Worm (Caenorhabditis elegans): ENCODE measurements around the gene rabr-2.
A peak's percentile ranks its signal among the peaks of the same experiment; 100 is the strongest.

The rabr-2 gene

ce11 chrIV:17475242-17475641, 7.9 kb downstream of the rabr-2 start, which contains the start of gene F11E6.9:
Gene F11E6.9, minus strand, starts transcription at chrIV:17475342.
- TF ChIP-seq ceh-27 (GFP tag; optimal IDR thresholded peaks at IDR 0.05) (no peak), B0336.3 (GFP tag; IDR thresholded peaks at IDR 0.05) (no peak), T07F8.4 (tag; optimal IDR thresholded peaks at IDR 0.05) (no peak), egl-44 (GFP tag; IDR thresholded peaks at IDR 0.05) (no peak), aptf-2 (GFP tag; conservative IDR thresholded peaks at IDR 0.05) (no peak), lin-54 (GFP tag; optimal IDR thresholded peaks at IDR 0.05) (no peak), chd-7 (tag; optimal IDR thresholded peaks at IDR 0.05) (no peak)

- peak; percentile 43 for TF ChIP-seq ztf-26 (tag; optimal IDR thresholded peaks at IDR 0.05)
- TF ChIP-seq ceh-40 (GFP tag; IDR thresholded peaks at IDR 0.05) = no peak
- TF ChIP-seq somi-1 (GFP tag; optimal IDR thresholded peaks at IDR 0.05) = peak; percentile 33
- no peak for TF ChIP-seq madf-6 (GFP tag; IDR thresholded peaks at IDR 0.05)
- no peak for TF ChIP-seq K12H6.12 (tag; optimal IDR thresholded peaks at IDR 0.05)
- TF ChIP-seq ceh-100 (GFP tag; IDR thresholded peaks at IDR 0.05) = no peak
- no peak for TF ChIP-seq ceh-58 (GFP tag; IDR thresholded peaks at IDR 0.05)
- no peak for TF ChIP-seq Y79H2A.3 (GFP tag; conservative IDR thresholded peaks at IDR 0.05)
- TF ChIP-seq mxl-1 (tag; optimal IDR thresholded peaks at IDR 0.05) = no peak
- no peak for TF ChIP-seq nhr-90 (tag; optimal IDR thresholded peaks at IDR 0.05)
- peak; percentile 76 for TF ChIP-seq lin-40 (tag; optimal IDR thresholded peaks at IDR 0.05)
- no peak for TF ChIP-seq unc-62 (GFP tag; optimal IDR thresholded peaks at IDR 0.05)
- TF ChIP-seq nfyb-1 (GFP tag; IDR thresholded peaks at IDR 0.05) = 0 out of 2 replicates have a peak, but pooled peaks have one; percentile 44
- TF ChIP-seq mes-4 (tag; optimal IDR thresholded peaks at IDR 0.05) = no peak
Measured at ce11 chrIV:17474047-17474446, 9.1 kb downstream of the rabr-2 start.

ce11 chrIV:17473034-17473433, 10.1 kb downstream of the rabr-2 start, which contains the start of gene gba-3:
Gene gba-3, plus strand, starts transcription at chrIV:17473334.
- TF ChIP-seq egl-18 (GFP tag; IDR thresholded peaks at IDR 0.05) (no peak), zfh-2 (GFP tag; conservative IDR thresholded peaks at IDR 0.05) (no peak), hmg-1.2 (GFP tag; IDR thresholded peaks at IDR 0.05) (no peak), hlh-26 (GFP tag; conservative IDR thresholded peaks at IDR 0.05) (no peak), ztf-26 (tag; optimal IDR thresholded peaks at IDR 0.05) (no peak), efl-1 (GFP tag; optimal IDR thresholded peaks at IDR 0.05) (no peak), cebp-1 (GFP tag; IDR thresholded peaks at IDR 0.05) (no peak), cebp-1 (tag; optimal IDR thresholded peaks at IDR 0.05) (no peak), dox-1 (GFP tag; IDR thresholded peaks at IDR 0.05) (no peak), rpc-1 (optimal IDR thresholded peaks at IDR 0.05) (no peak), rpc-1 (tag; optimal IDR thresholded peaks at IDR 0.05) (no peak), ztf-28 (GFP tag; IDR thresholded peaks at IDR 0.05) (no peak), mel-28 (tag; optimal IDR thresholded peaks at IDR 0.05; ENCODE audit: borderline replicate concordance) (no peak), madf-6 (GFP tag; IDR thresholded peaks at IDR 0.05) (no peak)

ce11 chrIV:17471870-17472459, 11.2 kb downstream of the rabr-2 start, which contains the start of gene epic-1:
Gene epic-1, minus strand, starts transcription at chrIV:17471920.
- TF ChIP-seq ceh-27 (GFP tag; optimal IDR thresholded peaks at IDR 0.05) = peak; percentile 58
- TF ChIP-seq somi-1 (GFP tag; optimal IDR thresholded peaks at IDR 0.05) = peak; percentile 4
- no peak for TF ChIP-seq zim-3 (tag; optimal IDR thresholded peaks at IDR 0.05)
